Worm (Caenorhabditis elegans): Measurements from ENCODE around the gene pgm-2.

The pgm-2 gene

ce11 chrIII:13275784-13276183 lies 23.4 kb upstream of the pgm-2 start:
- TF ChIP-seq F13H6.1 (tag; optimal IDR thresholded peaks at IDR 0.05): no peak
- TF ChIP-seq fkh-6 (tag; optimal IDR thresholded peaks at IDR 0.05): peak; percentile 10
- TF ChIP-seq ceh-48 (tag; optimal IDR thresholded peaks at IDR 0.05): peak; percentile 13
- TF ChIP-seq tbx-2 (tag; optimal IDR thresholded peaks at IDR 0.05): peak; percentile 76
- no peak for TF ChIP-seq sox-2 (GFP tag; IDR thresholded peaks at IDR 0.05)
- no peak for TF ChIP-seq gmeb-2 (tag; optimal IDR thresholded peaks at IDR 0.05)
- peak; percentile 78 for TF ChIP-seq unc-42 (tag; optimal IDR thresholded peaks at IDR 0.05)
- TF ChIP-seq ceh-6 (GFP tag; optimal IDR thresholded peaks at IDR 0.05): no peak
- TF ChIP-seq ceh-14 (tag; optimal IDR thresholded peaks at IDR 0.05): peak; percentile 40
- peak; percentile 39 for TF ChIP-seq dve-1 (tag; optimal IDR thresholded peaks at IDR 0.05)
- no peak for TF ChIP-seq C08G9.2 (tag; optimal IDR thresholded peaks at IDR 0.05)
- peak; percentile 84 for TF ChIP-seq ceh-31 (tag; optimal IDR thresholded peaks at IDR 0.05)
- peak; percentile 16 for TF ChIP-seq ref-2 (tag; optimal IDR thresholded peaks at IDR 0.05)
- TF ChIP-seq hlh-13 (GFP tag; optimal IDR thresholded peaks at IDR 0.05): no peak
- TF ChIP-seq nfya-1 (tag; optimal IDR thresholded peaks at IDR 0.05): peak; percentile 74
- TF ChIP-seq nhr-232 (tag; optimal IDR thresholded peaks at IDR 0.05): no peak
- TF ChIP-seq rnt-1 (tag; optimal IDR thresholded peaks at IDR 0.05): no peak
- TF ChIP-seq ceh-19 (GFP tag; optimal IDR thresholded peaks at IDR 0.05): peak; percentile 47
- TF ChIP-seq sdc-2 (tag; optimal IDR thresholded peaks at IDR 0.05): peak; percentile 3
- TF ChIP-seq ceh-45 (GFP tag; IDR thresholded peaks at IDR 0.05): no peak
- no peak for TF ChIP-seq fax-1 (tag; optimal IDR thresholded peaks at IDR 0.05)
- TF ChIP-seq sox-4 (tag; optimal IDR thresholded peaks at IDR 0.05): no peak
- no peak for TF ChIP-seq eyg-1 (tag; optimal IDR thresholded peaks at IDR 0.05)
- TF ChIP-seq ceh-18 (tag; optimal IDR thresholded peaks at IDR 0.05): peak; percentile 59
- TF ChIP-seq ceh-24 (tag; optimal IDR thresholded peaks at IDR 0.05): no peak
- peak; percentile 31 for TF ChIP-seq hlh-30 (tag; optimal IDR thresholded peaks at IDR 0.05; ENCODE audit: insufficient read depth)
- TF ChIP-seq hlh-6 (tag; optimal IDR thresholded peaks at IDR 0.05): no peak
- no peak for TF ChIP-seq odd-2 (tag; optimal IDR thresholded peaks at IDR 0.05)

- TF ChIP-seq ttx-3 (tag; optimal IDR thresholded peaks at IDR 0.05): no peak
- TF ChIP-seq pha-2 (tag; optimal IDR thresholded peaks at IDR 0.05): no peak
- no peak for TF ChIP-seq hlh-30 (tag; optimal IDR thresholded peaks at IDR 0.05; ENCODE audit: insufficient read depth)
- TF ChIP-seq lin-11 (tag; optimal IDR thresholded peaks at IDR 0.05): no peak
- TF ChIP-seq dmd-4 (tag; optimal IDR thresholded peaks at IDR 0.05; ENCODE audit: borderline replicate concordance): no peak
- no peak for TF ChIP-seq odd-2 (tag; optimal IDR thresholded peaks at IDR 0.05)
- no peak for TF ChIP-seq F13H6.1 (tag; optimal IDR thresholded peaks at IDR 0.05)
Measured at ce11 chrIII:13276958-13277357, 22.2 kb upstream of the pgm-2 start, which contains the start of gene unc-64. unc-64 (plus strand) TSS chrIII:13277258.

ce11 chrIII:13277881-13278500 lies 21.2 kb upstream of the pgm-2 start:
- TF ChIP-seq K02D7.2 (tag; optimal IDR thresholded peaks at IDR 0.05) (no peak), pha-4 (tag; optimal IDR thresholded peaks at IDR 0.05) (no peak), pax-1 (tag; optimal IDR thresholded peaks at IDR 0.05) (no peak), ceh-24 (tag; optimal IDR thresholded peaks at IDR 0.05) (no peak), ceh-9 (tag; optimal IDR thresholded peaks at IDR 0.05) (no peak), ceh-6 (GFP tag; optimal IDR thresholded peaks at IDR 0.05) (no peak), nhr-11 (tag; optimal IDR thresholded peaks at IDR 0.05) (no peak), ttx-3 (tag; optimal IDR thresholded peaks at IDR 0.05) (no peak)

ce11 chrIII:13285421-13285820 lies 13.8 kb upstream of the pgm-2 start, which contains the start of gene F56A8.8:
F56A8.8 (plus strand) TSS chrIII:13285721.
- TF ChIP-seq eyg-1 (tag; optimal IDR thresholded peaks at IDR 0.05): no peak
- no peak for TF ChIP-seq fax-1 (tag; optimal IDR thresholded peaks at IDR 0.05)
- no peak for TF ChIP-seq pax-1 (tag; optimal IDR thresholded peaks at IDR 0.05)
- TF ChIP-seq sox-4 (tag; optimal IDR thresholded peaks at IDR 0.05): no peak
- TF ChIP-seq ceh-18 (tag; optimal IDR thresholded peaks at IDR 0.05): no peak
- no peak for TF ChIP-seq tbx-2 (tag; optimal IDR thresholded peaks at IDR 0.05)
- TF ChIP-seq nfya-1 (tag; optimal IDR thresholded peaks at IDR 0.05): no peak
- no peak for TF ChIP-seq rnt-1 (tag; optimal IDR thresholded peaks at IDR 0.05)
- no peak for TF ChIP-seq hlh-13 (GFP tag; optimal IDR thresholded peaks at IDR 0.05)
- no peak for TF ChIP-seq pat-9 (tag; optimal IDR thresholded peaks at IDR 0.05)
- TF ChIP-seq unc-55 (GFP tag; optimal IDR thresholded peaks at IDR 0.05): no peak
- no peak for TF ChIP-seq ref-2 (tag; optimal IDR thresholded peaks at IDR 0.05)
- no peak for TF ChIP-seq F13H6.1 (tag; optimal IDR thresholded peaks at IDR 0.05)
